Worm (Caenorhabditis elegans) whole organism, L4/young adult: ENCODE results near the gene C55A1.6.

Experiments
- W03F9.2 ChIP-seq: fragments of 150-350 bp; optimal IDR thresholded peaks from 2 replicates; lab custom pipeline; 2014; ENCODE audit warnings: missing biosample characterization, missing genetic modification characterization
- him-1 ChIP-seq: sonication (generic microtip); optimal IDR thresholded peaks from 2 replicates; lab custom pipeline; 2016; ENCODE audit warnings: missing genotype, missing genetic modification reagents, missing genetic modification characterization, missing compliant biosample characterization

- TF ChIP-seq him-1 (tag; lab: Kevin White, UChicago) (no peak), W03F9.2 (no peak)
These were observed 22.3 kb upstream of the C55A1.6 start, which contains the start of gene C55A1.11 for ce11 chrV:15625561-15625960.
